Fruit fly (Drosophila melanogaster): ENCODE data around the gene CG7778.

The CG7778 gene

dm6 chr2L:8299194-8299811 lies 47.1 kb upstream of the CG7778 start (continued):
- TF ChIP-seq CG15601 (tag; optimal IDR thresholded peaks at IDR 0.05): no peak
- no peak for TF ChIP-seq ase (GFP tag; IDR thresholded peaks at IDR 0.05)
- TF ChIP-seq org-1 (GFP tag; optimal IDR thresholded peaks at IDR 0.05): no peak
- TF ChIP-seq aop (GFP tag; IDR thresholded peaks at IDR 0.05): no peak
- TF ChIP-seq lola (GFP tag; optimal IDR thresholded peaks at IDR 0.05): peak in 1 of 3 experiments; percentile 13
- no peak for TF ChIP-seq Tbp (GFP tag; optimal IDR thresholded peaks at IDR 0.05)
- no peak for TF ChIP-seq sens-2 (GFP tag; IDR thresholded peaks at IDR 0.05)
- TF ChIP-seq Nf-YC (tag; optimal IDR thresholded peaks at IDR 0.05): no peak
- no peak for TF ChIP-seq ap (GFP tag; IDR thresholded peaks at IDR 0.05)
- TF ChIP-seq chinmo (GFP tag; IDR thresholded peaks at IDR 0.05; ENCODE audit: partially characterized antibody): 0 out of 4 replicates have a peak, but pooled peaks have one; percentile 47

dm6 chr2L:8300220-8301167 lies 45.9 kb upstream of the CG7778 start, which contains the start of gene Btk:
Gene Btk, minus strand, starts transcription at chr2L:8301079.
- peak; percentile 83 for TF ChIP-seq scrt (GFP tag; optimal IDR thresholded peaks at IDR 0.05)
- peak; percentile 58 for TF ChIP-seq CG17568 (GFP tag; optimal IDR thresholded peaks at IDR 0.05)
- TF ChIP-seq CG13296 (GFP tag; optimal IDR thresholded peaks at IDR 0.05): no peak
- TF ChIP-seq stwl (tag; optimal IDR thresholded peaks at IDR 0.05): peak; percentile 31
- TF ChIP-seq insv (GFP tag; optimal IDR thresholded peaks at IDR 0.05): peak; percentile 92 to 99
- peak; percentile 66 for TF ChIP-seq pzg (GFP tag; optimal IDR thresholded peaks at IDR 0.05)
- TF ChIP-seq Bgb (GFP tag; IDR thresholded peaks at IDR 0.05; ENCODE audit: partially characterized antibody): no peak
- TF ChIP-seq BEAF-32 (GFP tag; optimal IDR thresholded peaks at IDR 0.05): peak; percentile 11
- TF ChIP-seq chm (GFP tag; IDR thresholded peaks at IDR 0.05): 0 out of 2 replicates have a peak, but pooled peaks have one; percentile 46
- peak; percentile 84 for TF ChIP-seq gfzf (GFP tag; optimal IDR thresholded peaks at IDR 0.05)
- TF ChIP-seq caup (GFP tag; optimal IDR thresholded peaks at IDR 0.05; ENCODE audit: severe bottlenecking): no peak
- TF ChIP-seq cas (GFP tag; IDR thresholded peaks at IDR 0.05): no peak
- TF ChIP-seq cwo (GFP tag; optimal IDR thresholded peaks at IDR 0.05): no peak
- no peak for TF ChIP-seq crc (GFP tag; optimal IDR thresholded peaks at IDR 0.05)
- TF ChIP-seq Med (GFP tag): peak; percentile 50
- peak; percentile 77 for TF ChIP-seq sens (GFP tag)
- peak in 1 of 2 experiments; percentile 47 for TF ChIP-seq crp (GFP tag; optimal IDR thresholded peaks at IDR 0.05)
- peak; percentile 18 for TF ChIP-seq CG2116 (GFP tag; optimal IDR thresholded peaks at IDR 0.05)
- peak; percentile 53 for TF ChIP-seq kni (GFP tag; optimal IDR thresholded peaks at IDR 0.05)
- peak; percentile 34 to 35 for TF ChIP-seq Trl (optimal IDR thresholded peaks at IDR 0.05)
- no peak for TF ChIP-seq Trl (GFP tag; optimal IDR thresholded peaks at IDR 0.05)
- TF ChIP-seq chn (GFP tag; optimal IDR thresholded peaks at IDR 0.05): no peak
- TF ChIP-seq E2f2 (GFP tag; IDR thresholded peaks at IDR 0.05): peak; percentile 90
- no peak for TF ChIP-seq E2f1 (GFP tag; IDR thresholded peaks at IDR 0.05)
- TF ChIP-seq chinmo (GFP tag; IDR thresholded peaks at IDR 0.05; ENCODE audit: partially characterized antibody): peak; percentile 89; the same call in 3 of the 4 replicates
- peak; percentile 28 for TF ChIP-seq trem (tag; optimal IDR thresholded peaks at IDR 0.05)
- TF ChIP-seq bigmax (GFP tag; optimal IDR thresholded peaks at IDR 0.05): peak; percentile 17
- TF ChIP-seq sisA (GFP tag; IDR thresholded peaks at IDR 0.05): no peak
- peak; percentile 5; the same call in 1 of the 2 replicates for TF ChIP-seq CG13287 (GFP tag; IDR thresholded peaks at IDR 0.05; ENCODE audit: partially characterized antibody)
- peak; percentile 79 for TF ChIP-seq CTCF (GFP tag; optimal IDR thresholded peaks at IDR 0.05)
- peak; percentile 14 for TF ChIP-seq CG17186 (GFP tag; optimal IDR thresholded peaks at IDR 0.05)
- no peak for TF ChIP-seq MESR4 (GFP tag; optimal IDR thresholded peaks at IDR 0.05)
- peak; percentile 29; the same call in 1 of the 2 replicates for TF ChIP-seq crol (GFP tag; IDR thresholded peaks at IDR 0.05)
- TF ChIP-seq CG15514 (GFP tag; optimal IDR thresholded peaks at IDR 0.05): peak; percentile 2
- peak; percentile 96 for TF ChIP-seq ewg (GFP tag; optimal IDR thresholded peaks at IDR 0.05)
- TF ChIP-seq CG1602 (GFP tag; optimal IDR thresholded peaks at IDR 0.05): no peak
- peak; percentile 16 for TF ChIP-seq nmo (GFP tag; optimal IDR thresholded peaks at IDR 0.05)

Measured in whole organism, embryonic.